Fruit fly (Drosophila melanogaster) whole organism, embryonic: ENCODE results near the gene nuf.

Experiments
- Awh ChIP-seq: fragments of 200-800 bp; sonication (Bioruptor generic); IDR thresholded peaks from 2 replicates; pipeline ENCODE4, ENCODE4 v1.3.6; 2022; ENCODE audit warnings: missing biosample characterization, missing genetic modification characterization
- CG10565 ChIP-seq: fragments of 200-800 bp; sonication (Bioruptor generic); optimal IDR thresholded peaks from 3 replicates; lab custom pipeline; 2016; ENCODE audit warnings: missing biosample characterization, mild to moderate bottlenecking, missing genetic modification characterization
- CG10959 ChIP-seq: fragments of 200-800 bp; sonication (Bioruptor generic); IDR thresholded peaks from 2 replicates; pipeline ENCODE4 v1.3.6; 2022; ENCODE audit warnings: missing biosample characterization, missing genetic modification characterization
- CG10979 ChIP-seq: fragments of 200-800 bp; sonication (Bioruptor generic); optimal IDR thresholded peaks from 2 replicates; lab custom pipeline; 2018; ENCODE audit warnings: missing biosample characterization, mild to moderate bottlenecking, missing genetic modification characterization, moderate library complexity
- CG12071 ChIP-seq: fragments of 200-800 bp; sonication (Bioruptor generic); optimal IDR thresholded peaks from 3 replicates; lab custom pipeline; 2018; ENCODE audit warnings: missing biosample characterization, mild to moderate bottlenecking, missing genetic modification characterization
- CG13624 ChIP-seq: fragments of 200-800 bp; sonication (Bioruptor generic); optimal IDR thresholded peaks from 2 replicates; lab custom pipeline; 2016; ENCODE audit warnings: missing biosample characterization, missing genetic modification characterization
- CG14441 ChIP-seq: fragments of 200-800 bp; sonication (Bioruptor generic); IDR thresholded peaks from 2 replicates; pipeline ENCODE4 v1.3.6; 2022; ENCODE audit warnings: missing biosample characterization, missing genetic modification characterization
- CG1529 ChIP-seq: fragments of 200-800 bp; sonication (Bioruptor generic); optimal IDR thresholded peaks from 3 replicates; lab custom pipeline; 2018; ENCODE audit warnings: missing biosample characterization, missing genetic modification characterization
- CG17359 ChIP-seq: fragments of 200-800 bp; sonication (Bioruptor generic); optimal IDR thresholded peaks from 3 replicates; lab custom pipeline; 2018; ENCODE audit warnings: missing biosample characterization, mild to moderate bottlenecking, missing genetic modification characterization, moderate library complexity
- CG17361 ChIP-seq: fragments of 200-800 bp; sonication (Bioruptor generic); IDR thresholded peaks from 3 replicates; pipeline ENCODE4 v1.3.6; 2022; ENCODE audit warnings: missing biosample characterization, missing genetic modification characterization
- CG18764 ChIP-seq: fragments of 200-800 bp; sonication (Bioruptor generic); optimal IDR thresholded peaks from 3 replicates; lab custom pipeline; 2016; ENCODE audit warnings: missing biosample characterization, missing genetic modification characterization
- CG2678 ChIP-seq: fragments of 200-800 bp; sonication (Bioruptor generic); optimal IDR thresholded peaks from 3 replicates; lab custom pipeline; 2019; ENCODE audit warnings: missing biosample characterization, mild to moderate bottlenecking, missing genetic modification characterization, moderate library complexity
- CG30403 ChIP-seq: fragments of 200-800 bp; sonication (Bioruptor generic); optimal IDR thresholded peaks from 3 replicates; lab custom pipeline; 2016; ENCODE audit warnings: missing biosample characterization, missing genetic modification characterization
- CG32532 ChIP-seq: fragments of 200-800 bp; sonication (Bioruptor generic); IDR thresholded peaks from 2 replicates; pipeline ENCODE4 v1.3.6; 2022; ENCODE audit warnings: missing biosample characterization, missing genetic modification characterization
- CG34224 ChIP-seq: fragments of 200-800 bp; sonication (Bioruptor generic); IDR thresholded peaks from 3 replicates; pipeline ENCODE4 v1.3.6; 2022; ENCODE audit warnings: missing biosample characterization, missing genetic modification characterization; ENCODE audit not compliant: partially characterized antibody
- CG34422 ChIP-seq: fragments of 200-800 bp; sonication (Bioruptor generic); IDR thresholded peaks from 3 replicates; pipeline ENCODE4 v1.3.6; 2022; ENCODE audit warnings: missing biosample characterization, missing genetic modification characterization
- CG4424 ChIP-seq: fragments of 200-800 bp; sonication (Bioruptor generic); optimal IDR thresholded peaks from 3 replicates; lab custom pipeline; 2016; ENCODE audit warnings: missing biosample characterization, missing genetic modification characterization
- CG6689 ChIP-seq: fragments of 200-800 bp; sonication (Bioruptor generic); IDR thresholded peaks from 2 replicates; pipeline ENCODE4 v1.3.6; 2022; ENCODE audit warnings: missing biosample characterization, missing genetic modification characterization
- CG6791 ChIP-seq: fragments of 200-800 bp; sonication (Bioruptor generic); IDR thresholded peaks from 3 replicates; pipeline ENCODE4 v1.3.6; 2022; ENCODE audit warnings: missing biosample characterization, missing genetic modification characterization; ENCODE audit not compliant: partially characterized antibody
- CG8089 ChIP-seq: fragments of 200-800 bp; sonication (Bioruptor generic); optimal IDR thresholded peaks from 3 replicates; lab custom pipeline; 2016; ENCODE audit warnings: missing biosample characterization, missing genetic modification characterization
- CG8924 ChIP-seq: fragments of 200-800 bp; optimal IDR thresholded peaks from 3 replicates; lab custom pipeline; 2019; ENCODE audit warnings: missing biosample characterization, mild to moderate bottlenecking, missing genetic modification characterization, moderate library complexity
- CG9609 ChIP-seq: fragments of 200-800 bp; sonication (Bioruptor generic); optimal IDR thresholded peaks from 3 replicates; lab custom pipeline; 2016; ENCODE audit warnings: missing biosample characterization, missing genetic modification characterization
- Nf-YC ChIP-seq: fragments of 200-800 bp; optimal IDR thresholded peaks from 3 replicates; lab custom pipeline; 2019; ENCODE audit warnings: missing biosample characterization, mild to moderate bottlenecking, missing genetic modification characterization, moderate library complexity
- Sox102F ChIP-seq: fragments of 200-800 bp; sonication (Bioruptor generic); optimal IDR thresholded peaks from 2 replicates; lab custom pipeline; 2018; ENCODE audit warnings: missing biosample characterization, mild to moderate bottlenecking, missing genetic modification characterization, moderate library complexity
- Tbp ChIP-seq: fragments of >200 bp; optimal IDR thresholded peaks from 2 replicates; lab custom pipeline; 2018; ENCODE audit warnings: missing biosample characterization, missing genetic modification characterization
- Xbp1 ChIP-seq: fragments of 200-800 bp; sonication (Bioruptor generic); optimal IDR thresholded peaks from 3 replicates; lab custom pipeline; 2016; ENCODE audit warnings: missing biosample characterization, mild to moderate bottlenecking, missing genetic modification characterization
- Xrp1 ChIP-seq: fragments of 200-800 bp; sonication (Bioruptor generic); IDR thresholded peaks from 2 replicates; pipeline ENCODE4 v1.3.6; 2022; ENCODE audit warnings: missing biosample characterization, missing genetic modification characterization
- abd-A ChIP-seq: fragments of 200-800 bp; sonication (Bioruptor generic); optimal IDR thresholded peaks from 3 replicates; lab custom pipeline; 2019; ENCODE audit warnings: missing biosample characterization, mild to moderate bottlenecking, missing genetic modification characterization, moderate library complexity
- ara ChIP-seq: fragments of 200-800 bp; sonication (Bioruptor generic); IDR thresholded peaks from 2 replicates; pipeline ENCODE4 v1.3.6; 2022; ENCODE audit warnings: missing biosample characterization, missing genetic modification characterization
- br ChIP-seq: fragments of >200 bp; optimal IDR thresholded peaks from 2 replicates; lab custom pipeline; 2017
- chif ChIP-seq, 2 experiments: fragments of 200-800 bp; sonication (Bioruptor generic); optimal IDR thresholded peaks; 3 replicates each; lab custom pipeline; 2016; ENCODE audit warnings: missing biosample characterization in 2 of 2, missing genetic modification characterization in 2 of 2
- ci ChIP-seq: fragments of 200-800 bp; sonication (Bioruptor generic); IDR thresholded peaks from 3 replicates; pipeline ENCODE4 v1.3.6; 2022; ENCODE audit warnings: missing biosample characterization, missing genetic modification characterization
- dati ChIP-seq: fragments of 200-800 bp; sonication (Bioruptor generic); IDR thresholded peaks from 2 replicates; pipeline ENCODE4 v1.3.6; 2022; ENCODE audit warnings: missing biosample characterization, missing genetic modification characterization
- dimm ChIP-seq: fragments of 200-800 bp; sonication (Bioruptor generic); IDR thresholded peaks from 2 replicates; pipeline ENCODE4 v1.3.6; 2022; ENCODE audit warnings: missing biosample characterization, missing genetic modification characterization
- ems ChIP-seq: fragments of 200-800 bp; sonication (Bioruptor generic); optimal IDR thresholded peaks from 3 replicates; lab custom pipeline; 2016; ENCODE audit warnings: missing biosample characterization, missing genetic modification characterization
- ewg ChIP-seq: fragments of 200-800 bp; sonication (Bioruptor generic); optimal IDR thresholded peaks from 3 replicates; lab custom pipeline; 2017; ENCODE audit warnings: mild to moderate bottlenecking, missing biosample characterization, missing genetic modification reagents, missing genetic modification characterization
- gem ChIP-seq: fragments of 200-800 bp; sonication (Bioruptor generic); optimal IDR thresholded peaks from 2 replicates; lab custom pipeline; 2019; ENCODE audit warnings: missing biosample characterization, mild to moderate bottlenecking, missing genetic modification characterization, moderate library complexity
- grau ChIP-seq: fragments of 200-800 bp; optimal IDR thresholded peaks from 3 replicates; lab custom pipeline; 2019; ENCODE audit warnings: missing biosample characterization, mild to moderate bottlenecking, missing genetic modification characterization, moderate library complexity
- her ChIP-seq: fragments of 200-800 bp; sonication (Bioruptor generic); optimal IDR thresholded peaks from 2 replicates; lab custom pipeline; 2016; ENCODE audit warnings: missing biosample characterization, missing genetic modification characterization
- hth ChIP-seq: fragments of >200 bp; optimal IDR thresholded peaks from 2 replicates; lab custom pipeline; 2017; ENCODE audit warnings: inconsistent platforms
- ind ChIP-seq: fragments of 200-800 bp; sonication (Bioruptor generic); optimal IDR thresholded peaks from 3 replicates; lab custom pipeline; 2016; ENCODE audit warnings: missing biosample characterization, missing genetic modification characterization
- kay ChIP-seq: fragments of 200-800 bp; sonication (Bioruptor generic); optimal IDR thresholded peaks from 2 replicates; lab custom pipeline; 2016; ENCODE audit warnings: missing biosample characterization, missing genetic modification characterization
- nerfin-1 ChIP-seq: fragments of 200-800 bp; sonication (Bioruptor generic); optimal IDR thresholded peaks from 3 replicates; lab custom pipeline; 2019; ENCODE audit warnings: missing biosample characterization, mild to moderate bottlenecking, missing genetic modification characterization, moderate library complexity
- pan ChIP-seq, 4 experiments: fragments of >200 bp in 3 of 4; fragments of 200-800 bp in 1 of 4; sonication (Bioruptor generic) in 1 of 4; optimal IDR thresholded peaks in 3 of 4; IDR thresholded peaks in 1 of 4; 2 replicates each; pipeline versions ENCODE4 v1.3.6 to Lab custom; 2017 to 2022; ENCODE audit warnings: missing biosample characterization in 2 of 4, missing genetic modification characterization in 2 of 4, mixed read lengths in 1 of 4
- pfk ChIP-seq: fragments of 200-800 bp; sonication (Bioruptor generic); optimal IDR thresholded peaks from 2 replicates; lab custom pipeline; 2018; ENCODE audit warnings: missing biosample characterization, mild to moderate bottlenecking, missing genetic modification characterization, moderate library complexity
- psq ChIP-seq: fragments of 200-800 bp; sonication (Bioruptor generic); optimal IDR thresholded peaks from 2 replicates; lab custom pipeline; 2017; ENCODE audit warnings: missing biosample characterization, missing genetic modification characterization
- shn ChIP-seq: fragments of 200-800 bp; sonication (Bioruptor generic); optimal IDR thresholded peaks from 3 replicates; lab custom pipeline; 2016; ENCODE audit warnings: missing biosample characterization, missing genetic modification characterization
- sna ChIP-seq: fragments of 200-800 bp; sonication (Bioruptor generic); IDR thresholded peaks from 2 replicates; pipeline ENCODE4 v1.3.6; 2022; ENCODE audit warnings: missing biosample characterization, missing genetic modification characterization; ENCODE audit not compliant: partially characterized antibody
- stc ChIP-seq: fragments of 200-800 bp; sonication (Bioruptor generic); IDR thresholded peaks from 2 replicates; pipeline ENCODE4 v1.3.6; 2022; ENCODE audit warnings: missing biosample characterization, missing genetic modification characterization

nuf gene

dm6 chr3L:14204659-14205568 lies 14.2 kb downstream of the nuf start (continued):
- TF ChIP-seq Xbp1 (GFP tag; lab: Kevin White, UChicago) (peak; percentile 37), shn (no peak), CG18764 (GFP tag; lab: Kevin White, UChicago) (no peak), pan (optimal IDR thresholded peaks at IDR 0.05; lab: Kevin White, UChicago) (no peak), pan (GFP tag; optimal IDR thresholded peaks at IDR 0.05 in 1 of 2, IDR thresholded peaks at IDR 0.05 in 1 of 2) (peak in 1 of 2 experiments; percentile 12), dimm (no peak), kay (GFP tag; lab: Kevin White, UChicago) (no peak), CG10565 (GFP tag; lab: Kevin White, UChicago) (no peak), sna (no peak), Awh (no peak), Sox102F (GFP tag; lab: Kevin White, UChicago) (peak; percentile 62), CG13624 (GFP tag; lab: Kevin White, UChicago) (no peak), stc (GFP tag; lab: Robert Waterston, UW) (no peak), CG32532 (peak; percentile 53; the same call in 1 of the 2 replicates), CG10959 (no peak), CG8924 (peak; percentile 6), ewg (GFP tag; lab: Kevin White, UChicago) (no peak), Xrp1 (GFP tag; lab: Robert Waterston, UW) (peak; percentile 25; the same call in 1 of the 2 replicates), br (lab: Kevin White, UChicago) (no peak), pfk (GFP tag; lab: Kevin White, UChicago) (no peak), CG34224 (GFP tag; lab: Robert Waterston, UW) (peak; percentile 32; the same call in 1 of the 3 replicates), hth (no peak), chif (GFP tag; optimal IDR thresholded peaks at IDR 0.05; lab: Kevin White, UChicago) (no peak), her (no peak), abd-A (peak; percentile 39), CG1529 (no peak), CG17361 (peak; percentile 63; the same call in 2 of the 3 replicates), CG2678 (tag; lab: Kevin White, UChicago) (peak; percentile 73), ind (peak; percentile 51), CG9609 (GFP tag; lab: Kevin White, UChicago) (no peak), CG4424 (GFP tag; lab: Kevin White, UChicago) (peak; percentile 12), CG17359 (tag; lab: Kevin White, UChicago) (no peak), nerfin-1 (peak; percentile 30), CG10979 (peak; percentile 35), CG14441 (GFP tag; lab: Robert Waterston, UW) (0 out of 2 replicates have a peak, but pooled peaks have one; percentile 22), gem (tag; lab: Kevin White, UChicago) (peak; percentile 61), ci (peak; percentile 63; the same call in 2 of the 3 replicates), CG34422 (GFP tag; lab: Robert Waterston, UW) (no peak), CG6689 (peak; percentile 31; the same call in 1 of the 2 replicates), Nf-YC (peak; percentile 3), Tbp (GFP tag; lab: Kevin White, UChicago) (no peak), CG6791 (GFP tag; lab: Robert Waterston, UW) (0 out of 3 replicates have a peak, but pooled peaks have one; percentile 13), ara (GFP tag; lab: Robert Waterston, UW) (no peak), CG12071 (GFP tag; lab: Kevin White, UChicago) (peak; percentile 9), ems (no peak), dati (no peak), CG8089 (GFP tag; lab: Kevin White, UChicago) (no peak), CG30403 (GFP tag; lab: Kevin White, UChicago) (peak; percentile 51), grau (tag; lab: Kevin White, UChicago) (peak; percentile 44), psq (GFP tag; lab: Kevin White, UChicago) (no peak)
